Fruit fly (Drosophila melanogaster) whole organism, embryonic: ENCODE results near the gene Rab9E.

Experiments used
- Asciz ChIP-seq: fragments of 200-800 bp; sonication (Bioruptor generic); optimal IDR thresholded peaks from 2 replicates; lab custom pipeline; 2017; ENCODE audit warnings: missing biosample characterization, mild to moderate bottlenecking, missing genetic modification characterization, missing genetic modification reagents
- Bteb2 ChIP-seq: fragments of 200-800 bp; sonication (Bioruptor generic); optimal IDR thresholded peaks from 2 replicates; lab custom pipeline; 2016; ENCODE audit warnings: missing biosample characterization, missing genetic modification characterization
- CG10267 ChIP-seq: fragments of 200-800 bp; sonication (Bioruptor generic); optimal IDR thresholded peaks from 2 replicates; lab custom pipeline; 2018; ENCODE audit warnings: missing biosample characterization, mild to moderate bottlenecking, missing genetic modification characterization, moderate library complexity
- CG14441 ChIP-seq: fragments of 200-800 bp; sonication (Bioruptor generic); IDR thresholded peaks from 2 replicates; pipeline ENCODE4 v1.3.6; 2022; ENCODE audit warnings: missing biosample characterization, missing genetic modification characterization
- CG14710 ChIP-seq: fragments of 200-800 bp; sonication (Bioruptor generic); optimal IDR thresholded peaks from 3 replicates; lab custom pipeline; 2019; ENCODE audit warnings: missing biosample characterization, mild to moderate bottlenecking, missing genetic modification characterization, moderate library complexity
- CG15269 ChIP-seq: fragments of 200-800 bp; sonication (Bioruptor generic); optimal IDR thresholded peaks from 2 replicates; lab custom pipeline; 2018; ENCODE audit warnings: missing biosample characterization, mild to moderate bottlenecking, missing genetic modification characterization, moderate library complexity
- CG15601 ChIP-seq: fragments of 200-800 bp; sonication (Bioruptor generic); optimal IDR thresholded peaks from 3 replicates; lab custom pipeline; 2019; ENCODE audit warnings: missing biosample characterization, mild to moderate bottlenecking, missing genetic modification characterization, moderate library complexity
- CG1602 ChIP-seq: fragments of 200-800 bp; sonication (Bioruptor generic); optimal IDR thresholded peaks from 3 replicates; lab custom pipeline; 2016; ENCODE audit warnings: missing biosample characterization, missing genetic modification characterization
- CG1647 ChIP-seq: fragments of 200-800 bp; sonication (Bioruptor generic); optimal IDR thresholded peaks from 3 replicates; lab custom pipeline; 2016; ENCODE audit warnings: missing biosample characterization, missing genetic modification characterization
- CG17328 ChIP-seq: fragments of 200-800 bp; sonication (Bioruptor generic); IDR thresholded peaks from 2 replicates; pipeline ENCODE4 v1.3.6; 2022; ENCODE audit warnings: missing biosample characterization, missing genetic modification characterization
- CG17385 ChIP-seq: fragments of 200-800 bp; sonication (Bioruptor generic); optimal IDR thresholded peaks from 3 replicates; lab custom pipeline; 2018; ENCODE audit warnings: missing biosample characterization, mild to moderate bottlenecking, missing genetic modification characterization
- CG17568 ChIP-seq: fragments of 200-800 bp; sonication (Bioruptor generic); optimal IDR thresholded peaks from 2 replicates; lab custom pipeline; 2018; ENCODE audit warnings: missing biosample characterization, mild to moderate bottlenecking, missing genetic modification characterization, moderate library complexity
- CG17829 ChIP-seq: fragments of 200-800 bp; optimal IDR thresholded peaks from 2 replicates; lab custom pipeline; 2019; ENCODE audit warnings: missing biosample characterization, mild to moderate bottlenecking, missing genetic modification characterization, moderate library complexity
- CG18619 ChIP-seq: fragments of 200-800 bp; sonication (Bioruptor generic); optimal IDR thresholded peaks from 3 replicates; lab custom pipeline; 2017; ENCODE audit warnings: missing biosample characterization, mild to moderate bottlenecking, missing genetic modification characterization
- CG2712 ChIP-seq: fragments of 200-800 bp; optimal IDR thresholded peaks from 3 replicates; lab custom pipeline; 2019; ENCODE audit warnings: missing biosample characterization, mild to moderate bottlenecking, missing genetic modification characterization, moderate library complexity
- CG32767 ChIP-seq: fragments of 200-800 bp; sonication (Bioruptor generic); IDR thresholded peaks from 2 replicates; pipeline ENCODE4 v1.3.6; 2022; ENCODE audit warnings: missing biosample characterization, missing genetic modification characterization
- CG33213 ChIP-seq: fragments of 200-800 bp; sonication (Bioruptor generic); optimal IDR thresholded peaks from 3 replicates; lab custom pipeline; 2016; ENCODE audit warnings: missing biosample characterization, missing genetic modification characterization
- CG34376 ChIP-seq: fragments of 200-800 bp; sonication (Bioruptor generic); optimal IDR thresholded peaks from 2 replicates; lab custom pipeline; 2018; ENCODE audit warnings: missing biosample characterization, mild to moderate bottlenecking, missing genetic modification characterization
- CG6689 ChIP-seq: fragments of 200-800 bp; sonication (Bioruptor generic); IDR thresholded peaks from 2 replicates; pipeline ENCODE4 v1.3.6; 2022; ENCODE audit warnings: missing biosample characterization, missing genetic modification characterization
- CG7556 ChIP-seq: fragments of 200-800 bp; sonication (Bioruptor generic); optimal IDR thresholded peaks from 2 replicates; lab custom pipeline; 2017; ENCODE audit warnings: missing biosample characterization, mild to moderate bottlenecking, missing genetic modification characterization
- CG7928 ChIP-seq: fragments of 200-800 bp; sonication (Bioruptor generic); optimal IDR thresholded peaks from 2 replicates; lab custom pipeline; 2017; ENCODE audit warnings: missing biosample characterization, mild to moderate bottlenecking, missing genetic modification characterization
- CG9817 ChIP-seq: fragments of 200-800 bp; sonication (Bioruptor generic); optimal IDR thresholded peaks from 2 replicates; lab custom pipeline; 2018; ENCODE audit warnings: missing biosample characterization, mild to moderate bottlenecking, missing genetic modification characterization, moderate library complexity
- Drgx ChIP-seq: fragments of 200-800 bp; sonication (Bioruptor generic); IDR thresholded peaks from 2 replicates; pipeline ENCODE4 v1.3.6; 2022; ENCODE audit warnings: missing biosample characterization, missing genetic modification characterization
- ERR ChIP-seq: fragments of 200-800 bp; sonication (Bioruptor generic); optimal IDR thresholded peaks from 2 replicates; lab custom pipeline; 2016; ENCODE audit warnings: missing biosample characterization, missing genetic modification characterization
- Hmx ChIP-seq: fragments of 200-800 bp; sonication (Bioruptor generic); optimal IDR thresholded peaks from 2 replicates; lab custom pipeline; 2016; ENCODE audit warnings: missing biosample characterization, missing genetic modification characterization
- Max ChIP-seq: fragments of 200-800 bp; sonication (Bioruptor generic); optimal IDR thresholded peaks from 2 replicates; lab custom pipeline; 2016; ENCODE audit warnings: missing biosample characterization, mild to moderate bottlenecking, missing genetic modification characterization
- Mes4 ChIP-seq: fragments of 200-800 bp; sonication (Bioruptor generic); optimal IDR thresholded peaks from 2 replicates; lab custom pipeline; 2016; ENCODE audit warnings: missing biosample characterization, missing genetic modification characterization
- Ravus ChIP-seq: fragments of 200-800 bp; sonication (Bioruptor generic); IDR thresholded peaks from 2 replicates; pipeline ENCODE4 v1.3.6; 2022; ENCODE audit warnings: missing biosample characterization, missing genetic modification characterization
- ap ChIP-seq: fragments of 200-800 bp; sonication (Bioruptor generic); IDR thresholded peaks from 2 replicates; pipeline ENCODE4 v1.3.6; 2022; ENCODE audit warnings: missing biosample characterization, missing genetic modification characterization
- chif ChIP-seq, 2 experiments: fragments of 200-800 bp; sonication (Bioruptor generic); optimal IDR thresholded peaks; 3 replicates each; lab custom pipeline; 2016; ENCODE audit warnings: missing biosample characterization in 2 of 2, missing genetic modification characterization in 2 of 2
- ci ChIP-seq: fragments of 200-800 bp; sonication (Bioruptor generic); IDR thresholded peaks from 3 replicates; pipeline ENCODE4 v1.3.6; 2022; ENCODE audit warnings: missing biosample characterization, missing genetic modification characterization
- cwo ChIP-seq: fragments of 200-800 bp; sonication (Bioruptor generic); optimal IDR thresholded peaks from 3 replicates; lab custom pipeline; 2017; ENCODE audit warnings: missing biosample characterization, missing genetic modification characterization, mild to moderate bottlenecking, moderate library complexity, missing genetic modification reagents
- dmrt99B ChIP-seq: fragments of 200-800 bp; sonication (Bioruptor generic); optimal IDR thresholded peaks from 2 replicates; lab custom pipeline; 2018; ENCODE audit warnings: missing biosample characterization, mild to moderate bottlenecking, missing genetic modification characterization, moderate library complexity
- emc ChIP-seq: fragments of 200-800 bp; sonication (Bioruptor generic); optimal IDR thresholded peaks from 2 replicates; lab custom pipeline; 2016; ENCODE audit warnings: missing biosample characterization, missing genetic modification characterization
- en ChIP-seq: fragments of 200-800 bp; sonication (Bioruptor generic); optimal IDR thresholded peaks from 2 replicates; lab custom pipeline; 2016; ENCODE audit warnings: missing biosample characterization, missing genetic modification characterization
- esg ChIP-seq: fragments of 200-800 bp; sonication (Bioruptor generic); conservative IDR thresholded peaks from 2 replicates; pipeline ENCODE4 v1.3.6; 2022; ENCODE audit warnings: missing biosample characterization, missing genetic modification characterization
- fd3F ChIP-seq: fragments of 200-800 bp; sonication (Bioruptor generic); optimal IDR thresholded peaks from 2 replicates; lab custom pipeline; 2018; ENCODE audit warnings: missing biosample characterization, mild to moderate bottlenecking, missing genetic modification characterization, moderate library complexity
- ind ChIP-seq: fragments of 200-800 bp; sonication (Bioruptor generic); optimal IDR thresholded peaks from 3 replicates; lab custom pipeline; 2016; ENCODE audit warnings: missing biosample characterization, missing genetic modification characterization
- ken ChIP-seq: fragments of 200-800 bp; sonication (Bioruptor generic); IDR thresholded peaks from 3 replicates; pipeline ENCODE4 v1.3.6; 2022; ENCODE audit warnings: missing biosample characterization, missing genetic modification characterization
- lilli ChIP-seq: fragments of 200-800 bp; sonication (Bioruptor generic); optimal IDR thresholded peaks from 3 replicates; lab custom pipeline; 2016; ENCODE audit warnings: missing biosample characterization, missing genetic modification characterization
- onecut ChIP-seq: fragments of 200-800 bp; sonication (Bioruptor generic); IDR thresholded peaks from 2 replicates; pipeline ENCODE4 v1.3.6; 2022; ENCODE audit warnings: missing biosample characterization, missing genetic modification characterization
- row ChIP-seq: fragments of 200-800 bp; sonication (Bioruptor generic); IDR thresholded peaks from 3 replicates; pipeline ENCODE4 v1.3.6; 2022; ENCODE audit warnings: missing biosample characterization, missing genetic modification characterization
- sc ChIP-seq, 3 experiments: fragments of >200 bp in 2 of 3; fragments of 200-800 bp in 1 of 3; sonication (Bioruptor generic) in 1 of 3; optimal IDR thresholded peaks; 2 replicates in 2 of 3; 3 replicates in 1 of 3; lab custom pipeline; 2017; ENCODE audit warnings: mild to moderate bottlenecking in 1 of 3, missing biosample characterization in 1 of 3, missing genetic modification characterization in 1 of 3, missing genetic modification reagents in 1 of 3
- tap ChIP-seq: fragments of 200-800 bp; optimal IDR thresholded peaks from 3 replicates; lab custom pipeline; 2019; ENCODE audit warnings: missing biosample characterization, mild to moderate bottlenecking, missing genetic modification characterization, moderate library complexity
- zen ChIP-seq: fragments of 200-800 bp; sonication (Bioruptor generic); optimal IDR thresholded peaks from 3 replicates; lab custom pipeline; 2018; ENCODE audit warnings: missing biosample characterization, mild to moderate bottlenecking, missing genetic modification characterization, moderate library complexity

Rab9E gene

dm6 chrX:10621202-10621990 is 40.2 kb downstream of the Rab9E start (continued):
- TF ChIP-seq dmrt99B (tag; lab: Kevin White, UChicago) (no peak), Max (GFP tag; lab: Kevin White, UChicago) (no peak), CG17385 (GFP tag; lab: Kevin White, UChicago) (no peak), CG7928 (GFP tag; lab: Kevin White, UChicago) (peak; percentile 82), CG1647 (GFP tag; lab: Kevin White, UChicago) (no peak), CG15269 (tag; lab: Kevin White, UChicago) (no peak), CG17328 (no peak), sc (optimal IDR thresholded peaks at IDR 0.05; lab: Kevin White, UChicago) (no peak), sc (GFP tag; optimal IDR thresholded peaks at IDR 0.05; lab: Kevin White, UChicago) (no peak), CG2712 (tag; lab: Kevin White, UChicago) (no peak), ci (GFP tag; lab: Robert Waterston, UW) (no peak), CG17568 (GFP tag; lab: Kevin White, UChicago) (no peak), row (GFP tag; lab: Robert Waterston, UW) (peak; percentile 39; the same call in 1 of the 3 replicates), ap (no peak), onecut (GFP tag; lab: Robert Waterston, UW) (no peak), Bteb2 (GFP tag; lab: Kevin White, UChicago) (no peak), ERR (GFP tag; lab: Kevin White, UChicago) (no peak), ind (GFP tag; lab: Kevin White, UChicago) (no peak), fd3F (GFP tag; lab: Kevin White, UChicago) (no peak), chif (GFP tag; optimal IDR thresholded peaks at IDR 0.05; lab: Kevin White, UChicago) (no peak), lilli (GFP tag; lab: Kevin White, UChicago) (no peak), CG7556 (GFP tag; lab: Kevin White, UChicago) (no peak), zen (tag; lab: Kevin White, UChicago) (no peak), CG6689 (GFP tag; lab: Robert Waterston, UW) (peak; percentile 38; the same call in 1 of the 2 replicates), CG33213 (no peak)

- TF ChIP-seq CG9817: peak; percentile 55
- peak; percentile 54 for TF ChIP-seq CG17829 (tag; lab: Kevin White, UChicago)
- no peak for TF ChIP-seq Hmx (GFP tag; lab: Kevin White, UChicago)
- TF ChIP-seq Drgx (GFP tag; lab: Robert Waterston, UW): peak; percentile 31; the same call in 1 of the 2 replicates
- TF ChIP-seq ken: peak; percentile 45; the same call in 1 of the 3 replicates
- TF ChIP-seq CG1602: peak; percentile 37
- TF ChIP-seq CG34376 (GFP tag; lab: Kevin White, UChicago): peak; percentile 82
- TF ChIP-seq Asciz (GFP tag; lab: Kevin White, UChicago): peak; percentile 48
- TF ChIP-seq CG15601: peak; percentile 61
- TF ChIP-seq emc: no peak
- TF ChIP-seq sc (optimal IDR thresholded peaks at IDR 0.05; lab: Kevin White, UChicago): no peak
- TF ChIP-seq sc (GFP tag; optimal IDR thresholded peaks at IDR 0.05; lab: Kevin White, UChicago): peak; percentile 38
- TF ChIP-seq CG10267 (tag; lab: Kevin White, UChicago): peak; percentile 47
- TF ChIP-seq chif (GFP tag; optimal IDR thresholded peaks at IDR 0.05; lab: Kevin White, UChicago): peak in 1 of 2 experiments; percentile 17
- peak; percentile 76 for TF ChIP-seq CG18619 (GFP tag; lab: Kevin White, UChicago)
- no peak for TF ChIP-seq Ravus (GFP tag; lab: Robert Waterston, UW)
- TF ChIP-seq esg (GFP tag; lab: Robert Waterston, UW): peak; percentile 41; the same call in 1 of the 2 replicates
- no peak for TF ChIP-seq en (GFP tag; lab: Kevin White, UChicago)
- TF ChIP-seq CG14441: peak; percentile 41; the same call in 1 of the 2 replicates
- TF ChIP-seq cwo: peak; percentile 78
- 0 out of 2 replicates have a peak, but pooled peaks have one; percentile 20 for TF ChIP-seq CG32767
- TF ChIP-seq tap (tag; lab: Kevin White, UChicago): peak; percentile 46
- TF ChIP-seq CG14710: peak; percentile 43
- no peak for TF ChIP-seq Mes4 (GFP tag; lab: Kevin White, UChicago)
Observed at dm6 chrX:10620144-10621005, 41.3 kb downstream of the Rab9E start, which contains the start of gene CG43347. TSS of gene CG43347 (minus strand) at chrX:10620190.
